Fruit fly (Drosophila melanogaster) whole organism, embryonic: Measurements from ENCODE around the gene CG16749.

Experiments
- Atf3 ChIP-seq: fragments of 200-800 bp; sonication (Bioruptor generic); optimal IDR thresholded peaks from 3 replicates; lab custom pipeline; 2016; ENCODE audit warnings: missing biosample characterization, missing genetic modification characterization
- BtbVII ChIP-seq: fragments of 200-800 bp; sonication (Bioruptor generic); optimal IDR thresholded peaks from 3 replicates; lab custom pipeline; 2017; ENCODE audit warnings: missing biosample characterization, mild to moderate bottlenecking, missing genetic modification characterization
- CG10462 ChIP-seq: fragments of 200-800 bp; sonication (Bioruptor generic); optimal IDR thresholded peaks from 2 replicates; lab custom pipeline; 2016; ENCODE audit warnings: missing biosample characterization, missing genetic modification characterization
- CG10543 ChIP-seq: fragments of 200-800 bp; sonication (Bioruptor generic); optimal IDR thresholded peaks from 3 replicates; lab custom pipeline; 2017; ENCODE audit warnings: missing biosample characterization, mild to moderate bottlenecking, missing genetic modification characterization, moderate library complexity
- CG11093 ChIP-seq: fragments of 200-800 bp; sonication (Bioruptor generic); IDR thresholded peaks from 3 replicates; pipeline ENCODE4 v1.3.6; 2022; ENCODE audit warnings: missing biosample characterization, missing genetic modification characterization
- CG12236 ChIP-seq: fragments of 200-800 bp; sonication (Bioruptor generic); optimal IDR thresholded peaks from 2 replicates; lab custom pipeline; 2016; ENCODE audit warnings: missing biosample characterization, missing genetic modification characterization
- CG12942 ChIP-seq: fragments of 200-800 bp; sonication (Bioruptor generic); optimal IDR thresholded peaks from 3 replicates; lab custom pipeline; 2016; ENCODE audit warnings: missing biosample characterization, missing genetic modification characterization
- CG13624 ChIP-seq: fragments of 200-800 bp; sonication (Bioruptor generic); optimal IDR thresholded peaks from 2 replicates; lab custom pipeline; 2016; ENCODE audit warnings: missing biosample characterization, missing genetic modification characterization
- CG15073 ChIP-seq: fragments of 200-800 bp; sonication (Bioruptor generic); optimal IDR thresholded peaks from 2 replicates; lab custom pipeline; 2016; ENCODE audit warnings: missing biosample characterization, missing genetic modification characterization
- CG17385 ChIP-seq: fragments of 200-800 bp; sonication (Bioruptor generic); optimal IDR thresholded peaks from 3 replicates; lab custom pipeline; 2018; ENCODE audit warnings: missing biosample characterization, mild to moderate bottlenecking, missing genetic modification characterization
- CG2712 ChIP-seq: fragments of 200-800 bp; optimal IDR thresholded peaks from 3 replicates; lab custom pipeline; 2019; ENCODE audit warnings: missing biosample characterization, mild to moderate bottlenecking, missing genetic modification characterization, moderate library complexity
- CG31388 ChIP-seq: fragments of 200-800 bp; sonication (Bioruptor generic); optimal IDR thresholded peaks from 2 replicates; lab custom pipeline; 2016; ENCODE audit warnings: missing biosample characterization, missing genetic modification characterization
- CG3407 ChIP-seq: fragments of 200-800 bp; sonication (Bioruptor generic); optimal IDR thresholded peaks from 2 replicates; lab custom pipeline; 2018; ENCODE audit warnings: missing biosample characterization, mild to moderate bottlenecking, missing genetic modification characterization
- CG34422 ChIP-seq: fragments of 200-800 bp; sonication (Bioruptor generic); IDR thresholded peaks from 3 replicates; pipeline ENCODE4 v1.3.6; 2022; ENCODE audit warnings: missing biosample characterization, missing genetic modification characterization
- CG3847 ChIP-seq: fragments of 200-800 bp; sonication (Bioruptor generic); IDR thresholded peaks from 2 replicates; pipeline ENCODE4 v1.3.6; 2022; ENCODE audit warnings: missing biosample characterization, missing genetic modification characterization
- CG4820 ChIP-seq: fragments of 200-800 bp; sonication (Bioruptor generic); optimal IDR thresholded peaks from 3 replicates; lab custom pipeline; 2016; ENCODE audit warnings: missing biosample characterization, missing genetic modification characterization
- CG6765 ChIP-seq: fragments of 200-800 bp; sonication (Bioruptor generic); optimal IDR thresholded peaks from 3 replicates; lab custom pipeline; 2017; ENCODE audit warnings: missing biosample characterization, mild to moderate bottlenecking, missing genetic modification characterization
- CG7928 ChIP-seq: fragments of 200-800 bp; sonication (Bioruptor generic); optimal IDR thresholded peaks from 2 replicates; lab custom pipeline; 2017; ENCODE audit warnings: missing biosample characterization, mild to moderate bottlenecking, missing genetic modification characterization
- CG7987 ChIP-seq: fragments of 200-800 bp; sonication (Bioruptor generic); optimal IDR thresholded peaks from 2 replicates; lab custom pipeline; 2018; ENCODE audit warnings: missing biosample characterization, mild to moderate bottlenecking, missing genetic modification characterization, moderate library complexity
- CG8089 ChIP-seq: fragments of 200-800 bp; sonication (Bioruptor generic); optimal IDR thresholded peaks from 3 replicates; lab custom pipeline; 2016; ENCODE audit warnings: missing biosample characterization, missing genetic modification characterization
- CG8388 ChIP-seq: fragments of 200-800 bp; sonication (Bioruptor generic); optimal IDR thresholded peaks from 2 replicates; lab custom pipeline; 2019; ENCODE audit warnings: missing biosample characterization, mild to moderate bottlenecking, missing genetic modification characterization, moderate library complexity
- CrebB ChIP-seq: fragments of 200-800 bp; sonication (Bioruptor generic); optimal IDR thresholded peaks from 3 replicates; lab custom pipeline; 2018; ENCODE audit warnings: missing biosample characterization, mild to moderate bottlenecking, missing genetic modification characterization
- D ChIP-seq, 2 experiments: fragments of 200-800 bp in 1 of 2; fragments of >200 bp in 1 of 2; sonication (Bioruptor generic) in 1 of 2; optimal IDR thresholded peaks; 2 replicates in 1 of 2; 3 replicates in 1 of 2; lab custom pipeline; 2017; ENCODE audit warnings: mild to moderate bottlenecking in 1 of 2, missing biosample characterization in 1 of 2, missing genetic modification characterization in 1 of 2, missing genetic modification reagents in 1 of 2
- Dip3 ChIP-seq: fragments of 200-800 bp; sonication (Bioruptor generic); optimal IDR thresholded peaks from 3 replicates; lab custom pipeline; 2016; ENCODE audit warnings: missing biosample characterization, missing genetic modification characterization
- Drgx ChIP-seq: fragments of 200-800 bp; sonication (Bioruptor generic); IDR thresholded peaks from 2 replicates; pipeline ENCODE4 v1.3.6; 2022; ENCODE audit warnings: missing biosample characterization, missing genetic modification characterization
- E2f1 ChIP-seq: fragments of 200-800 bp; sonication (Bioruptor generic); IDR thresholded peaks from 2 replicates; pipeline ENCODE4 v1.3.6; 2022; ENCODE audit warnings: missing biosample characterization, missing genetic modification characterization
- Hand ChIP-seq: fragments of 200-800 bp; sonication (Bioruptor generic); optimal IDR thresholded peaks from 2 replicates; lab custom pipeline; 2017; ENCODE audit warnings: mild to moderate bottlenecking, missing biosample characterization, missing genetic modification reagents, missing genetic modification characterization
- Hsf ChIP-seq: fragments of 200-800 bp; sonication (Bioruptor generic); optimal IDR thresholded peaks from 3 replicates; lab custom pipeline; 2016; ENCODE audit warnings: missing biosample characterization, missing genetic modification characterization
- Mad ChIP-seq: fragments of 200-800 bp; sonication (Bioruptor generic); optimal IDR thresholded peaks from 2 replicates; lab custom pipeline; 2016; ENCODE audit warnings: missing biosample characterization, missing genetic modification characterization
- Tbp ChIP-seq: fragments of >200 bp; optimal IDR thresholded peaks from 2 replicates; lab custom pipeline; 2018; ENCODE audit warnings: missing biosample characterization, missing genetic modification characterization
- Xrp1 ChIP-seq: fragments of 200-800 bp; sonication (Bioruptor generic); IDR thresholded peaks from 2 replicates; pipeline ENCODE4 v1.3.6; 2022; ENCODE audit warnings: missing biosample characterization, missing genetic modification characterization
- aop ChIP-seq: fragments of 200-800 bp; sonication (Bioruptor generic); IDR thresholded peaks from 2 replicates; pipeline ENCODE4 v1.3.6; 2022; ENCODE audit warnings: missing biosample characterization, missing genetic modification characterization
- ato ChIP-seq: fragments of 200-800 bp; sonication (Bioruptor generic); IDR thresholded peaks from 2 replicates; pipeline ENCODE4 v1.3.6; 2022; ENCODE audit warnings: missing biosample characterization, missing genetic modification characterization; ENCODE audit not compliant: partially characterized antibody
- cg ChIP-seq: fragments of 200-800 bp; sonication (Bioruptor generic); optimal IDR thresholded peaks from 3 replicates; lab custom pipeline; 2019; ENCODE audit warnings: missing biosample characterization, mild to moderate bottlenecking, missing genetic modification characterization, moderate library complexity
- chinmo ChIP-seq: fragments of 200-800 bp; sonication (Bioruptor generic); IDR thresholded peaks from 4 replicates; pipeline ENCODE4 v1.3.6; 2022; ENCODE audit warnings: missing biosample characterization, missing genetic modification characterization; ENCODE audit not compliant: partially characterized antibody
- croc ChIP-seq: fragments of 200-800 bp; sonication (Bioruptor generic); conservative IDR thresholded peaks from 3 replicates; pipeline ENCODE4 v1.3.6; 2022; ENCODE audit warnings: missing biosample characterization, missing genetic modification characterization
- dpn ChIP-seq, 2 experiments: fragments of 200-800 bp; sonication (Bioruptor generic); optimal IDR thresholded peaks; 3 replicates each; lab custom pipeline; 2016; ENCODE audit warnings: missing biosample characterization in 2 of 2, missing genetic modification characterization in 2 of 2
- grn ChIP-seq: fragments of 200-800 bp; sonication (Bioruptor generic); optimal IDR thresholded peaks from 3 replicates; lab custom pipeline; 2017; ENCODE audit warnings: missing biosample characterization, missing genetic modification characterization
- hth ChIP-seq: fragments of >200 bp; optimal IDR thresholded peaks from 2 replicates; lab custom pipeline; 2017; ENCODE audit warnings: inconsistent platforms
- jigr1 ChIP-seq: fragments of 200-800 bp; sonication (Bioruptor generic); IDR thresholded peaks from 3 replicates; pipeline ENCODE4 v1.3.6; 2022; ENCODE audit warnings: missing biosample characterization, missing genetic modification characterization
- lola ChIP-seq, 3 experiments: fragments of >200 bp in 2 of 3; fragments of 200-800 bp in 1 of 3; sonication (Bioruptor generic) in 1 of 3; optimal IDR thresholded peaks; 2 replicates each; lab custom pipeline; 2017 to 2019; ENCODE audit warnings: missing biosample characterization in 3 of 3, missing genetic modification characterization in 3 of 3, mild to moderate bottlenecking in 1 of 3, moderate library complexity in 1 of 3
- phol ChIP-seq: fragments of 200-800 bp; sonication (Bioruptor generic); optimal IDR thresholded peaks from 3 replicates; lab custom pipeline; 2018; ENCODE audit warnings: missing biosample characterization, mild to moderate bottlenecking, missing genetic modification characterization, moderate library complexity
- sens ChIP-seq: fragments of 200-800 bp; sonication (Bioruptor generic); peaks from one replicate; lab custom pipeline; 2016; ENCODE audit warnings: missing biosample characterization, missing genetic modification characterization
- shn ChIP-seq: fragments of 200-800 bp; sonication (Bioruptor generic); optimal IDR thresholded peaks from 3 replicates; lab custom pipeline; 2016; ENCODE audit warnings: missing biosample characterization, missing genetic modification characterization
- tx ChIP-seq: fragments of 200-800 bp; sonication (Bioruptor generic); optimal IDR thresholded peaks from 2 replicates; lab custom pipeline; 2016; ENCODE audit warnings: missing biosample characterization, missing genetic modification characterization
- zfh2 ChIP-seq: fragments of 200-800 bp; sonication (Bioruptor generic); optimal IDR thresholded peaks from 2 replicates; lab custom pipeline; 2016; ENCODE audit warnings: missing biosample characterization, missing genetic modification characterization

Gene CG16749

dm6 chr3R:9342248-9342882, 10.7 kb upstream of the CG16749 start (continued):
- peak; percentile 84 for TF ChIP-seq CG7987
- TF ChIP-seq CrebB (tag; lab: Kevin White, UChicago) = peak; percentile 79
- peak; percentile 57 for TF ChIP-seq CG2712 (tag; lab: Kevin White, UChicago)
- peak; percentile 62; the same call in 2 of the 4 replicates for TF ChIP-seq chinmo
- peak in 1 of 3 experiments; percentile 32 for TF ChIP-seq lola (GFP tag; optimal IDR thresholded peaks at IDR 0.05; lab: Kevin White, UChicago)
- peak; percentile 13 for TF ChIP-seq Atf3
- TF ChIP-seq cg (GFP tag; lab: Kevin White, UChicago) = peak; percentile 79

dm6 chr3R:9341189-9342012, 9.7 kb upstream of the CG16749 start:
- peak; percentile 70 for TF ChIP-seq Hsf
- TF ChIP-seq CG3407 = peak; percentile 68
- TF ChIP-seq Xrp1 (GFP tag; lab: Robert Waterston, UW) = peak; percentile 72
- TF ChIP-seq CG17385 (GFP tag; lab: Kevin White, UChicago) = peak; percentile 74
- TF ChIP-seq CG12942 (GFP tag; lab: Kevin White, UChicago) = peak; percentile 60
- TF ChIP-seq CG34422 = peak; percentile 55; the same call in 2 of the 3 replicates
- peak; percentile 75 for TF ChIP-seq Dip3 (GFP tag; lab: Kevin White, UChicago)
- TF ChIP-seq CG4820 = peak; percentile 8
- TF ChIP-seq CG10543 (GFP tag; lab: Kevin White, UChicago) = peak; percentile 97
- no peak for TF ChIP-seq shn
- TF ChIP-seq aop (GFP tag; lab: Robert Waterston, UW) = 0 out of 2 replicates have a peak, but pooled peaks have one; percentile 23
- peak; percentile 46 for TF ChIP-seq CG12236
- TF ChIP-seq CG8388 = peak; percentile 63
- peak; percentile 55 for TF ChIP-seq CrebB (tag; lab: Kevin White, UChicago)
- peak; percentile 68 for TF ChIP-seq Hand (GFP tag; lab: Kevin White, UChicago)
- peak; percentile 86 for TF ChIP-seq BtbVII (GFP tag; lab: Kevin White, UChicago)
- TF ChIP-seq D (optimal IDR thresholded peaks at IDR 0.05; lab: Kevin White, UChicago) = no peak
- peak; percentile 65 for TF ChIP-seq D (GFP tag; optimal IDR thresholded peaks at IDR 0.05; lab: Kevin White, UChicago)
- TF ChIP-seq CG7928 (GFP tag; lab: Kevin White, UChicago) = peak; percentile 24
- peak; percentile 47; the same call in 1 of the 2 replicates for TF ChIP-seq E2f1 (GFP tag; lab: Robert Waterston, UW)
- TF ChIP-seq grn = peak; percentile 15
- 0 out of 2 replicates have a peak, but pooled peaks have one; percentile 18 for TF ChIP-seq ato (GFP tag; lab: Robert Waterston, UW)
- peak; percentile 66 for TF ChIP-seq zfh2 (GFP tag; lab: Kevin White, UChicago)
- TF ChIP-seq sens = peak; percentile 84
- peak; percentile 79; the same call in 1 of the 2 replicates for TF ChIP-seq Drgx
- no peak for TF ChIP-seq CG13624 (GFP tag; lab: Kevin White, UChicago)
- TF ChIP-seq hth (lab: Kevin White, UChicago) = no peak
- TF ChIP-seq CG31388 = no peak
- TF ChIP-seq tx (GFP tag; lab: Kevin White, UChicago) = peak; percentile 20
- TF ChIP-seq CG11093 (GFP tag; lab: Robert Waterston, UW) = no peak
- TF ChIP-seq CG10462 (GFP tag; lab: Kevin White, UChicago) = no peak
- TF ChIP-seq croc (GFP tag; lab: Robert Waterston, UW) = peak; percentile 28; the same call in 1 of the 3 replicates
- TF ChIP-seq CG3847 (GFP tag; lab: Robert Waterston, UW) = peak; percentile 73
- peak; percentile 84 for TF ChIP-seq CG6765 (GFP tag; lab: Kevin White, UChicago)
- TF ChIP-seq CG8089 = peak; percentile 50
- TF ChIP-seq CG15073 (GFP tag; lab: Kevin White, UChicago) = no peak
- peak; percentile 58 for TF ChIP-seq Mad
- TF ChIP-seq Tbp = peak; percentile 72
- TF ChIP-seq dpn (GFP tag; optimal IDR thresholded peaks at IDR 0.05; lab: Kevin White, UChicago) = peak; percentile 65 to 77
- no peak for TF ChIP-seq jigr1 (GFP tag; lab: Robert Waterston, UW)
- peak; percentile 44 for TF ChIP-seq phol
